Worm (Caenorhabditis elegans): ENCODE data around the gene hsp-12.6.

ce11 chrIV:9432327-9432726 is 14.7 kb downstream of the hsp-12.6 start:
- TF ChIP-seq snpc-4 (GFP tag; optimal IDR thresholded peaks at IDR 0.05) (no peak), snpc-4 (tag; optimal IDR thresholded peaks at IDR 0.05) (no peak), B0336.3 (GFP tag; IDR thresholded peaks at IDR 0.05) (no peak), ama-1 (optimal IDR thresholded peaks at IDR 0.05) (no peak), ama-1 (GFP tag; optimal IDR thresholded peaks at IDR 0.05) (no peak), unc-130 (GFP tag; optimal IDR thresholded peaks at IDR 0.05) (no peak), nfya-1 (tag; optimal IDR thresholded peaks at IDR 0.05; ENCODE audit: borderline replicate concordance, insufficient read depth) (no peak), ztf-25 (GFP tag; IDR thresholded peaks at IDR 0.05) (no peak), unc-62 (GFP tag; optimal IDR thresholded peaks at IDR 0.05) (no peak), F10E7.11 (tag; optimal IDR thresholded peaks at IDR 0.05) (no peak)

Data from whole organism, young adult.